Fruit fly (Drosophila melanogaster): ENCODE measurements around the gene FER.

Gene FER

DNA sequence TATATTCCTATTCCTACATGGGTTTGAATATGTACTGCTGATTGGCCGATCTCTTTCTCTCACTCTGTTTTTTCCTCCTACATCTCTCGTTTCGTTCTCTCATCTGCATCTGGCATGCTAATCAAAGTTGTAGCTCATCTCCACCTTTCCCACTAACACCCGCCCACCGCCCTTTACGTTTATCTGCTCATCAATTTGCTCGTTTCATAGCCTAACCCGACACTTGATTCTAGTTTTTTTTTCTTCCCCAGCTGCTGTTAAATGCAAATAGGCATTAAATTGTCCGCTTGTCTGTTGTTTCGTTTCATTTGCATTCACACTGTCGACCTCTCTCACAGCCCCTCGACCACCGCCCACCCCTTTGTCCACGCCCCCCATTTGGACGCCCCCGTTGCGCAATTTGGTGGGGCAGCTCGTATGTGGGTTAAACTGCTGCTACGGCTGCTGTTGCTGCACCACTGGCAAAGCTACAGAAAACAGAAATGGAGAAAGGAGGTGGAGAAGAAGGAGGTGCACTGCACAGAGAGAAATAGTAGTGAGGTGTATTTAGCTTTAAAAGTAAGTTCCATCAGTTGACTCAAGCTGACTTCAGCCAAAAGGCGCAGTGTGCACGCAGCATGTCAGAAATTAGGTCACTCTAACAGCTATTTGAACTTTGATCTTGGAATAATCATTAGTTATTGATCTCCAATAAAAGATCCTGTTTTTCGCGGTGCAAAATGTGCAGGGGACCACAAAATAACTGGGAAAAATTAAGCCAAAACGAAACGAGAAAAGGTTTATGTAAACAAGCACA, 26.3 kb upstream of the FER start (continued):
- TF ChIP-seq CrebB (tag; optimal IDR thresholded peaks at IDR 0.05) (no peak), HmgZ (tag; optimal IDR thresholded peaks at IDR 0.05) (no peak), Bdp1 (GFP tag; optimal IDR thresholded peaks at IDR 0.05) (no peak), Ets65A (GFP tag) (peak; percentile 88), YL-1 (GFP tag; optimal IDR thresholded peaks at IDR 0.05) (no peak), CG1832 (GFP tag; optimal IDR thresholded peaks at IDR 0.05) (no peak), CG14441 (GFP tag; IDR thresholded peaks at IDR 0.05) (no peak), nau (GFP tag; optimal IDR thresholded peaks at IDR 0.05) (peak; percentile 1), Lim3 (GFP tag; IDR thresholded peaks at IDR 0.05) (no peak), sr (GFP tag; IDR thresholded peaks at IDR 0.05) (peak; percentile 40; the same call in 1 of the 3 replicates), onecut (GFP tag; IDR thresholded peaks at IDR 0.05) (no peak), bab2 (GFP tag; optimal IDR thresholded peaks at IDR 0.05) (no peak), CG15514 (GFP tag; optimal IDR thresholded peaks at IDR 0.05) (no peak), esg (GFP tag; conservative IDR thresholded peaks at IDR 0.05) (no peak), HHEX (GFP tag; optimal IDR thresholded peaks at IDR 0.05) (peak; percentile 6), CG13424 (tag; optimal IDR thresholded peaks at IDR 0.05) (no peak), CG6272 (GFP tag; IDR thresholded peaks at IDR 0.05) (no peak), dmrt11E (tag; optimal IDR thresholded peaks at IDR 0.05) (no peak), CG16863 (GFP tag; optimal IDR thresholded peaks at IDR 0.05) (no peak), CG2202 (tag; optimal IDR thresholded peaks at IDR 0.05) (no peak), Xbp1 (GFP tag; optimal IDR thresholded peaks at IDR 0.05) (no peak), CkIIα-i1 (GFP tag; IDR thresholded peaks at IDR 0.05) (no peak), Dp (GFP tag; optimal IDR thresholded peaks at IDR 0.05) (no peak), E2f1 (GFP tag; IDR thresholded peaks at IDR 0.05) (no peak), nerfin-2 (GFP tag; IDR thresholded peaks at IDR 0.05; ENCODE audit: partially characterized antibody) (no peak), Sox102F (GFP tag; optimal IDR thresholded peaks at IDR 0.05) (peak; percentile 44), CG10274 (GFP tag; optimal IDR thresholded peaks at IDR 0.05) (no peak), dmrt99B (tag; optimal IDR thresholded peaks at IDR 0.05) (peak; percentile 49), CG18262 (tag; optimal IDR thresholded peaks at IDR 0.05) (no peak), NK7.1 (GFP tag; optimal IDR thresholded peaks at IDR 0.05) (no peak), HLHmδ (GFP tag; optimal IDR thresholded peaks at IDR 0.05) (no peak), CG15479 (GFP tag; optimal IDR thresholded peaks at IDR 0.05) (no peak), CG9437 (GFP tag; optimal IDR thresholded peaks at IDR 0.05) (no peak), CG7271 (tag; optimal IDR thresholded peaks at IDR 0.05) (no peak), wek (GFP tag; optimal IDR thresholded peaks at IDR 0.05) (no peak), BtbVII (GFP tag; optimal IDR thresholded peaks at IDR 0.05) (no peak), CG11093 (GFP tag; IDR thresholded peaks at IDR 0.05) (no peak), Trl (optimal IDR thresholded peaks at IDR 0.05) (peak; percentile 7 to 17), Trl (GFP tag; optimal IDR thresholded peaks at IDR 0.05) (no peak), Dip2 (GFP tag; IDR thresholded peaks at IDR 0.05) (no peak), CG16779 (GFP tag; IDR thresholded peaks at IDR 0.05) (peak; percentile 53; the same call in 1 of the 2 replicates), dpn (GFP tag; optimal IDR thresholded peaks at IDR 0.05) (peak; percentile 6 to 22), toy (GFP tag; IDR thresholded peaks at IDR 0.05) (no peak), Asciz (GFP tag; optimal IDR thresholded peaks at IDR 0.05) (peak; percentile 8), Max (GFP tag; optimal IDR thresholded peaks at IDR 0.05) (no peak), CG18011 (GFP tag; optimal IDR thresholded peaks at IDR 0.05) (no peak), twi (tag; optimal IDR thresholded peaks at IDR 0.05) (no peak), CG31441 (GFP tag; IDR thresholded peaks at IDR 0.05) (peak; percentile 41), ase (GFP tag; IDR thresholded peaks at IDR 0.05) (no peak), TFAM (GFP tag; optimal IDR thresholded peaks at IDR 0.05) (no peak)

Measured in whole organism, embryonic.